Fruit fly (Drosophila melanogaster) whole organism, embryonic: Measurements from ENCODE around the gene CG2256.

ENCODE experiments used
- C15 ChIP-seq: fragments of 200-800 bp; sonication (Bioruptor generic); IDR thresholded peaks from 3 replicates; pipeline ENCODE4 v1.3.6; 2022; ENCODE audit warnings: missing biosample characterization, missing genetic modification characterization
- CG10462 ChIP-seq: fragments of 200-800 bp; sonication (Bioruptor generic); optimal IDR thresholded peaks from 2 replicates; lab custom pipeline; 2016; ENCODE audit warnings: missing biosample characterization, missing genetic modification characterization
- CG10979 ChIP-seq: fragments of 200-800 bp; sonication (Bioruptor generic); optimal IDR thresholded peaks from 2 replicates; lab custom pipeline; 2018; ENCODE audit warnings: missing biosample characterization, mild to moderate bottlenecking, missing genetic modification characterization, moderate library complexity
- CG11093 ChIP-seq: fragments of 200-800 bp; sonication (Bioruptor generic); IDR thresholded peaks from 3 replicates; pipeline ENCODE4 v1.3.6; 2022; ENCODE audit warnings: missing biosample characterization, missing genetic modification characterization
- CG14441 ChIP-seq: fragments of 200-800 bp; sonication (Bioruptor generic); IDR thresholded peaks from 2 replicates; pipeline ENCODE4 v1.3.6; 2022; ENCODE audit warnings: missing biosample characterization, missing genetic modification characterization
- CG15479 ChIP-seq: fragments of 200-800 bp; sonication (Bioruptor generic); optimal IDR thresholded peaks from 3 replicates; lab custom pipeline; 2019; ENCODE audit warnings: missing biosample characterization, mild to moderate bottlenecking, missing genetic modification characterization, moderate library complexity
- CG17361 ChIP-seq: fragments of 200-800 bp; sonication (Bioruptor generic); IDR thresholded peaks from 3 replicates; pipeline ENCODE4 v1.3.6; 2022; ENCODE audit warnings: missing biosample characterization, missing genetic modification characterization
- CG18599 ChIP-seq: fragments of 200-800 bp; sonication (Bioruptor generic); optimal IDR thresholded peaks from 3 replicates; lab custom pipeline; 2017; ENCODE audit warnings: missing biosample characterization, missing genetic modification characterization, mild to moderate bottlenecking, moderate library complexity, missing genetic modification reagents
- CG2116 ChIP-seq: fragments of 200-800 bp; sonication (Bioruptor generic); optimal IDR thresholded peaks from 3 replicates; lab custom pipeline; 2018; ENCODE audit warnings: missing biosample characterization, mild to moderate bottlenecking, missing genetic modification characterization
- CG31388 ChIP-seq: fragments of 200-800 bp; sonication (Bioruptor generic); optimal IDR thresholded peaks from 2 replicates; lab custom pipeline; 2016; ENCODE audit warnings: missing biosample characterization, missing genetic modification characterization
- CG3995 ChIP-seq: fragments of 200-800 bp; sonication (Bioruptor generic); optimal IDR thresholded peaks from 3 replicates; lab custom pipeline; 2016; ENCODE audit warnings: missing biosample characterization, missing genetic modification characterization
- CG4328 ChIP-seq: fragments of 200-800 bp; sonication (Bioruptor generic); optimal IDR thresholded peaks from 3 replicates; lab custom pipeline; 2017; ENCODE audit warnings: missing biosample characterization, missing genetic modification reagents, missing genetic modification characterization
- CG5180 ChIP-seq: fragments of 200-800 bp; sonication (Bioruptor generic); optimal IDR thresholded peaks from 3 replicates; lab custom pipeline; 2017; ENCODE audit warnings: missing biosample characterization, missing genetic modification characterization, mild to moderate bottlenecking, moderate library complexity, missing genetic modification reagents
- CG7271 ChIP-seq: fragments of 200-800 bp; sonication (Bioruptor generic); optimal IDR thresholded peaks from 2 replicates; lab custom pipeline; 2018; ENCODE audit warnings: missing biosample characterization, mild to moderate bottlenecking, missing genetic modification characterization, moderate library complexity
- CG7928 ChIP-seq: fragments of 200-800 bp; sonication (Bioruptor generic); optimal IDR thresholded peaks from 2 replicates; lab custom pipeline; 2017; ENCODE audit warnings: missing biosample characterization, mild to moderate bottlenecking, missing genetic modification characterization
- CG8478 ChIP-seq: fragments of >200 bp; optimal IDR thresholded peaks from 2 replicates; lab custom pipeline; 2018
- Camta ChIP-seq: fragments of 200-800 bp; sonication (Bioruptor generic); optimal IDR thresholded peaks from 2 replicates; lab custom pipeline; 2016; ENCODE audit warnings: missing biosample characterization, missing genetic modification characterization
- D19A ChIP-seq: fragments of 200-800 bp; optimal IDR thresholded peaks from 3 replicates; lab custom pipeline; 2019; ENCODE audit warnings: missing biosample characterization, mild to moderate bottlenecking, missing genetic modification characterization, moderate library complexity
- Doc3 ChIP-seq: fragments of 200-800 bp; sonication (Bioruptor generic); IDR thresholded peaks from 3 replicates; pipeline ENCODE4 v1.3.6; 2022; ENCODE audit warnings: missing biosample characterization, missing genetic modification characterization; ENCODE audit not compliant: partially characterized antibody
- Dref ChIP-seq: fragments of 200-800 bp; sonication (Bioruptor generic); IDR thresholded peaks from 2 replicates; pipeline ENCODE4 v1.3.6; 2022; ENCODE audit warnings: missing biosample characterization, missing genetic modification characterization
- E2f1 ChIP-seq: fragments of 200-800 bp; sonication (Bioruptor generic); IDR thresholded peaks from 2 replicates; pipeline ENCODE4 v1.3.6; 2022; ENCODE audit warnings: missing biosample characterization, missing genetic modification characterization
- GATAe ChIP-seq: fragments of 200-800 bp; sonication (Bioruptor generic); conservative IDR thresholded peaks from 2 replicates; pipeline ENCODE4 v1.3.6; 2022; ENCODE audit warnings: missing biosample characterization, missing genetic modification characterization
- Gug ChIP-seq: fragments of 200-800 bp; sonication (Bioruptor generic); IDR thresholded peaks from 4 replicates; pipeline ENCODE4 v1.3.6; 2022; ENCODE audit warnings: missing biosample characterization, missing genetic modification characterization
- Lhr ChIP-seq: fragments of 200-800 bp; sonication (Bioruptor generic); optimal IDR thresholded peaks from 3 replicates; lab custom pipeline; 2017; ENCODE audit warnings: mild to moderate bottlenecking, missing biosample characterization, missing genetic modification reagents, missing genetic modification characterization
- Mes4 ChIP-seq: fragments of 200-800 bp; sonication (Bioruptor generic); optimal IDR thresholded peaks from 2 replicates; lab custom pipeline; 2016; ENCODE audit warnings: missing biosample characterization, missing genetic modification characterization
- PHDP ChIP-seq: fragments of 200-800 bp; sonication (Bioruptor generic); optimal IDR thresholded peaks from 3 replicates; lab custom pipeline; 2018; ENCODE audit warnings: missing biosample characterization, mild to moderate bottlenecking, missing genetic modification characterization, moderate library complexity
- Poxn ChIP-seq: fragments of 200-800 bp; sonication (Bioruptor generic); IDR thresholded peaks from 2 replicates; pipeline ENCODE4 v1.3.6; 2022; ENCODE audit warnings: missing biosample characterization, missing genetic modification characterization
- Rx ChIP-seq: fragments of 200-800 bp; sonication (Bioruptor generic); IDR thresholded peaks from 2 replicates; pipeline ENCODE4 v1.3.6; 2022; ENCODE audit warnings: missing biosample characterization, missing genetic modification characterization
- Side ChIP-seq: fragments of 200-800 bp; sonication (Bioruptor generic); optimal IDR thresholded peaks from 2 replicates; lab custom pipeline; 2016; ENCODE audit warnings: missing biosample characterization, missing genetic modification characterization
- Sin3A ChIP-seq: fragments of >200 bp; optimal IDR thresholded peaks from 2 replicates; lab custom pipeline; 2018
- Taf1 ChIP-seq: fragments of 200-800 bp; sonication (Bioruptor generic); IDR thresholded peaks from 2 replicates; pipeline ENCODE4 v1.3.6; 2022; ENCODE audit warnings: missing biosample characterization, missing genetic modification characterization
- ato ChIP-seq: fragments of 200-800 bp; sonication (Bioruptor generic); IDR thresholded peaks from 2 replicates; pipeline ENCODE4 v1.3.6; 2022; ENCODE audit warnings: missing biosample characterization, missing genetic modification characterization; ENCODE audit not compliant: partially characterized antibody
- cas ChIP-seq: fragments of 200-800 bp; sonication (Bioruptor generic); IDR thresholded peaks from 2 replicates; pipeline ENCODE4 v1.3.6; 2022; ENCODE audit warnings: missing biosample characterization, missing genetic modification characterization
- cg ChIP-seq: fragments of 200-800 bp; sonication (Bioruptor generic); optimal IDR thresholded peaks from 3 replicates; lab custom pipeline; 2019; ENCODE audit warnings: missing biosample characterization, mild to moderate bottlenecking, missing genetic modification characterization, moderate library complexity
- croc ChIP-seq: fragments of 200-800 bp; sonication (Bioruptor generic); conservative IDR thresholded peaks from 3 replicates; pipeline ENCODE4 v1.3.6; 2022; ENCODE audit warnings: missing biosample characterization, missing genetic modification characterization
- emc ChIP-seq: fragments of 200-800 bp; sonication (Bioruptor generic); optimal IDR thresholded peaks from 2 replicates; lab custom pipeline; 2016; ENCODE audit warnings: missing biosample characterization, missing genetic modification characterization
- fd64A ChIP-seq: fragments of 200-800 bp; sonication (Bioruptor generic); optimal IDR thresholded peaks from 3 replicates; lab custom pipeline; 2018; ENCODE audit warnings: missing biosample characterization, mild to moderate bottlenecking, missing genetic modification characterization
- grau ChIP-seq: fragments of 200-800 bp; optimal IDR thresholded peaks from 3 replicates; lab custom pipeline; 2019; ENCODE audit warnings: missing biosample characterization, mild to moderate bottlenecking, missing genetic modification characterization, moderate library complexity
- gsb-n ChIP-seq: fragments of 200-800 bp; sonication (Bioruptor generic); optimal IDR thresholded peaks from 3 replicates; lab custom pipeline; 2018; ENCODE audit warnings: missing biosample characterization, mild to moderate bottlenecking, missing genetic modification characterization
- her ChIP-seq: fragments of 200-800 bp; sonication (Bioruptor generic); optimal IDR thresholded peaks from 2 replicates; lab custom pipeline; 2016; ENCODE audit warnings: missing biosample characterization, missing genetic modification characterization
- klu ChIP-seq: fragments of 200-800 bp; sonication (Bioruptor generic); IDR thresholded peaks from 2 replicates; pipeline ENCODE4 v1.3.6; 2022; ENCODE audit warnings: missing biosample characterization, missing genetic modification characterization
- otp ChIP-seq: fragments of 200-800 bp; sonication (Bioruptor generic); IDR thresholded peaks from 3 replicates; pipeline ENCODE4, ENCODE4 v1.3.6; 2022; ENCODE audit warnings: missing biosample characterization, missing genetic modification characterization
- peb ChIP-seq: fragments of 200-800 bp; sonication (Bioruptor generic); IDR thresholded peaks from 2 replicates; pipeline ENCODE4 v1.3.6; 2022; ENCODE audit warnings: missing biosample characterization, missing genetic modification characterization
- phol ChIP-seq: fragments of 200-800 bp; sonication (Bioruptor generic); optimal IDR thresholded peaks from 3 replicates; lab custom pipeline; 2018; ENCODE audit warnings: missing biosample characterization, mild to moderate bottlenecking, missing genetic modification characterization, moderate library complexity
- prd ChIP-seq, 3 experiments: fragments of >200 bp in 2 of 3; fragments of 200-800 bp in 1 of 3; sonication (Bioruptor generic) in 1 of 3; optimal IDR thresholded peaks in 2 of 3; IDR thresholded peaks in 1 of 3; 2 replicates in 2 of 3; 3 replicates in 1 of 3; pipeline versions ENCODE4 v1.3.6 to Lab custom; 2017 to 2022; ENCODE audit warnings: missing biosample characterization in 1 of 3, missing genetic modification characterization in 1 of 3
- pros ChIP-seq: fragments of 200-800 bp; sonication (Bioruptor generic); optimal IDR thresholded peaks from 3 replicates; lab custom pipeline; 2019; ENCODE audit warnings: missing biosample characterization, mild to moderate bottlenecking, missing genetic modification characterization, moderate library complexity
- shn ChIP-seq: fragments of 200-800 bp; sonication (Bioruptor generic); optimal IDR thresholded peaks from 3 replicates; lab custom pipeline; 2016; ENCODE audit warnings: missing biosample characterization, missing genetic modification characterization
- trh ChIP-seq: fragments of 200-800 bp; sonication (Bioruptor generic); optimal IDR thresholded peaks from 2 replicates; lab custom pipeline; 2016; ENCODE audit warnings: missing biosample characterization, missing genetic modification characterization
- tx ChIP-seq: fragments of 200-800 bp; sonication (Bioruptor generic); optimal IDR thresholded peaks from 2 replicates; lab custom pipeline; 2016; ENCODE audit warnings: missing biosample characterization, missing genetic modification characterization
- wek ChIP-seq: fragments of 200-800 bp; sonication (Bioruptor generic); optimal IDR thresholded peaks from 3 replicates; lab custom pipeline; 2018; ENCODE audit warnings: missing biosample characterization, mild to moderate bottlenecking, missing genetic modification characterization, moderate library complexity

CG2256 gene

DNA sequence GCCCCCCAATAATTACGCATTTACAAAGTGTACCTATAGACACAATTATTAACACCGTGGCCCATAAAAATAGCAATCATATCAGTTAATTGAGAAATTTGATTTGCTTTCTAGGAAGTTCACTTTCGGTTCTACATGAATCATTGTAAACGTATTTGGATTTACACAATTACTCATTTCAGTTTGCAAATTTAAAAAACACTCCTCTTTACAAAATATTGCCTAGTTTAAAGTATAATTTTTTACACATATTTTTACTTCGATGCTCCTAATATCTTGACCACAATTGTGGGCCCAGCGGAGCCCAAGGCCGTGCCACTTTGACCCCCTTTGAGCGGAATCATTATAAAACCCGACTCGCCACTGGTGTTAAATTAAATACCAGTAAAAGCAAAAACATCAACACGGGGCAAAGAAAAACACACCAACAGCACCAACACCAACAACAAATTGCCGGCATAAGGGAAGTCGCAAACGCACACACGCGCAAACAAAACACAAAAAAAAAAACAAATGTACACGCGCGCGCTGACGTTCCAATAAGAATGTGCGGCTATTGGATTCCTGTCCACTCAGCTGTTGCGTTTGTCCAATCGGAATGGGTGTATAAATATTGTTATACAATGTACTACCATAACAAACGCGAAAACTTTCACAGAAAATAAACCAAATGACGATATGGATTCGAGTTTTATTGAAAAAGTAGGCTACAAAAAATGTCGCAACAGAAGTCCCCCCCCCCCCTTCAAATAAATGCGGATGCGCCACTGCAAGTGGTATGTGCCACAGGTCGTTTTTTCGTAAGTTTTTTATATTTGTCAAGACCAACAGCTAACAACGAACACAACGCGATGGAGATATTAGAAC is 27.7 kb upstream of the CG2256 start (continued):
- TF ChIP-seq CG10462 (GFP tag; lab: Kevin White, UChicago), result no peak
- no peak for TF ChIP-seq GATAe (GFP tag; lab: Robert Waterston, UW)
- no peak for TF ChIP-seq Rx (GFP tag; lab: Robert Waterston, UW)
- TF ChIP-seq Dref (GFP tag; lab: Robert Waterston, UW), result no peak
- TF ChIP-seq Camta (GFP tag; lab: Kevin White, UChicago), result peak; percentile 11
- TF ChIP-seq Mes4 (GFP tag; lab: Kevin White, UChicago), result peak; percentile 47
- no peak for TF ChIP-seq gsb-n (tag; lab: Kevin White, UChicago)
- TF ChIP-seq grau (tag; lab: Kevin White, UChicago), result peak; percentile 79
- TF ChIP-seq phol (tag; lab: Kevin White, UChicago), result peak; percentile 55
- no peak for TF ChIP-seq CG7928 (GFP tag; lab: Kevin White, UChicago)
- TF ChIP-seq CG3995 (GFP tag; lab: Kevin White, UChicago), result no peak
- TF ChIP-seq Lhr, result no peak
- no peak for TF ChIP-seq shn (GFP tag; lab: Kevin White, UChicago)
- no peak for TF ChIP-seq pros (GFP tag; lab: Kevin White, UChicago)
- peak; percentile 18 for TF ChIP-seq Side (GFP tag; lab: Kevin White, UChicago)
- no peak for TF ChIP-seq Doc3 (GFP tag; lab: Robert Waterston, UW)
- TF ChIP-seq CG11093 (GFP tag; lab: Robert Waterston, UW), result no peak
- TF ChIP-seq CG8478 (lab: Kevin White, UChicago), result no peak
- 0 out of 2 replicates have a peak, but pooled peaks have one; percentile 18 for TF ChIP-seq peb (GFP tag; lab: Robert Waterston, UW)
- 0 out of 2 replicates have a peak, but pooled peaks have one; percentile 38 for TF ChIP-seq E2f1 (GFP tag; lab: Robert Waterston, UW)
- TF ChIP-seq klu (GFP tag; lab: Robert Waterston, UW), result no peak
- peak; percentile 75 for TF ChIP-seq PHDP (tag; lab: Kevin White, UChicago)
- TF ChIP-seq CG7271 (tag; lab: Kevin White, UChicago), result no peak
- TF ChIP-seq CG4328, result peak; percentile 38
- peak; percentile 35 for TF ChIP-seq CG5180 (GFP tag; lab: Kevin White, UChicago)
- TF ChIP-seq wek, result no peak
- no peak for TF ChIP-seq Sin3A
- no peak for TF ChIP-seq Gug (GFP tag; lab: Robert Waterston, UW)
- TF ChIP-seq cas (GFP tag; lab: Robert Waterston, UW), result no peak
- peak; percentile 75 for TF ChIP-seq CG17361 (GFP tag; lab: Robert Waterston, UW)
- peak; percentile 26 for TF ChIP-seq tx (GFP tag; lab: Kevin White, UChicago)
- TF ChIP-seq CG15479, result no peak
- no peak for TF ChIP-seq prd (optimal IDR thresholded peaks at IDR 0.05; lab: Kevin White, UChicago)
- peak; percentile 68 for TF ChIP-seq prd (GFP tag; IDR thresholded peaks at IDR 0.05; lab: Robert Waterston, UW)
- TF ChIP-seq otp (GFP tag; lab: Robert Waterston, UW), result no peak
- TF ChIP-seq croc (GFP tag; lab: Robert Waterston, UW), result no peak
- peak; percentile 84 for TF ChIP-seq CG18599 (GFP tag; lab: Kevin White, UChicago)
- TF ChIP-seq her (GFP tag; lab: Kevin White, UChicago), result peak; percentile 52
- peak; percentile 61 for TF ChIP-seq CG14441 (GFP tag; lab: Robert Waterston, UW)
- TF ChIP-seq fd64A, result no peak
- no peak for TF ChIP-seq C15 (GFP tag; lab: Robert Waterston, UW)
- peak; percentile 31 for TF ChIP-seq emc (GFP tag; lab: Kevin White, UChicago)
- TF ChIP-seq CG2116 (GFP tag; lab: Kevin White, UChicago), result peak; percentile 59
- no peak for TF ChIP-seq trh (GFP tag; lab: Kevin White, UChicago)
- peak; percentile 29 for TF ChIP-seq cg (GFP tag; lab: Kevin White, UChicago)
- no peak for TF ChIP-seq Taf1
- peak; percentile 13 for TF ChIP-seq CG31388 (GFP tag; lab: Kevin White, UChicago)
- TF ChIP-seq CG10979 (tag; lab: Kevin White, UChicago), result peak; percentile 42
- TF ChIP-seq ato (GFP tag; lab: Robert Waterston, UW), result no peak
- peak; percentile 47 for TF ChIP-seq D19A (tag; lab: Kevin White, UChicago)
- TF ChIP-seq Poxn (GFP tag; lab: Robert Waterston, UW), result peak; percentile 47; the same call in 1 of the 2 replicates
